Worm (Caenorhabditis elegans): ENCODE results near the gene Y67A10A.2.

The Y67A10A.2 gene

DNA sequence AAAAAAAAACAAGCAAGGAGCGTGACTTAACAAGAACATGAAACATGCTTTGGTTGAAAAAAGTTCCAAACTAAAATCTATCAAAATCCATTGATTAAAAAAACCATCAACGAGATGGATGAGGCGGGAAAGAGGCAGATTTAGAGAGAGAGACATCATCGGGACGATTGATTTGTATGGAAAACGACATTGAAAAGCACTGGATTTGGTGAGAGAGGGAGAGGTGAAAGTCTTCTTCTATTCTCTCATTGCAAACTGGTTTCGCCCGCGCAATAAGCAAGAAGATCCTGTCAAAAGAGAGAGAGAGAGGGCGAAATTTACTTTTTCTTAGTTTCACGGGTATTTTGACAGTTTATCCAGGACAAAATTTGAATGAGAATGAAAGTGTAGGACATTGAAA lies 47.3 kb downstream of the Y67A10A.2 start:
- TF ChIP-seq blmp-1 (tag; optimal IDR thresholded peaks at IDR 0.05) (peak; percentile 28), nhr-12 (tag; optimal IDR thresholded peaks at IDR 0.05) (no peak)

ce11 chrIV:14387766-14388553 lies 50.1 kb downstream of the Y67A10A.2 start:
- TF ChIP-seq hlh-1 (tag; optimal IDR thresholded peaks at IDR 0.05) (no peak), sem-2 (GFP tag; optimal IDR thresholded peaks at IDR 0.05) (no peak), snpc-4 (tag; optimal IDR thresholded peaks at IDR 0.05) (no peak), nhr-12 (tag; optimal IDR thresholded peaks at IDR 0.05) (no peak), mls-2 (tag; optimal IDR thresholded peaks at IDR 0.05) (no peak), bed-3 (GFP tag; optimal IDR thresholded peaks at IDR 0.05) (no peak), cnd-1 (tag; optimal IDR thresholded peaks at IDR 0.05) (no peak)
